Worm (Caenorhabditis elegans) whole organism, L4/young adult: ENCODE measurements around the gene W06E11.1.

Experiments used
- dao-5 ChIP-seq: sonication (generic microtip); optimal IDR thresholded peaks from 2 replicates; lab custom pipeline; 2016; ENCODE audit warnings: missing genotype, missing genetic modification characterization, moderate library complexity, missing compliant biosample characterization
- him-1 ChIP-seq: sonication (generic microtip); optimal IDR thresholded peaks from 2 replicates; lab custom pipeline; 2016; ENCODE audit warnings: missing genotype, missing genetic modification reagents, missing genetic modification characterization, missing compliant biosample characterization

DNA sequence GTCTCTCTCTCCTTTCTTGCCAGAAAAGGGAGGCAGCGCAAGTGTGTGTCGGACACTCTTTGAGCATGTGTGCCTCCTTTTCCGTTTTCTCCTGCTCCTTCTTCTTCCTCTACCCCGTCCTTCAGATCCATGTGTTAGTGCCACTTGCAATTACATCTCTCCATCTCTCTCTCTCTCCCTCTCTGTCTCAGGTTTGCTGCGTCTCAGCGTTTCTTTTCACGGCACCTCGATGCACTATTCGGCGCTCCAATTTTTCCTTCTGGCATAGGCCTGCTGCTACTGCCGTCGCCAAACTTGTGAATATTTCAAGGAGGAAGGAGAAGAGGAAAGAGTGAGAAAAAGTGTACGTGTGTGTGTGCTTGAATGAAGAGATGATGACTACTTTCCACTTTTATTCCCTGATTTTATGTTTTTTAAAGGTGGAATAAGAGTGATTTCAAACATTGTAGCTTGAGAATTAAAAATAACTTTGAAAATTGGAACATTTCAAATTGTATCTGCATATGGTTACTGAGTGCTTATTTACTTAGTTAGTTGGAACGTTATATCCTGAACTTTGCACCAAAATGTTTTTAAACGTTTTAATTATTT is 26.5 kb downstream of the W06E11.1 start, which contains the start of gene W02B3.3:
- no peak for TF ChIP-seq dao-5 (tag; lab: Kevin White, UChicago)
- TF ChIP-seq him-1 (tag; lab: Kevin White, UChicago): peak; percentile 97
